Worm (Caenorhabditis elegans): Measurements from ENCODE around the gene pax-1.

pax-1 gene

ce11 chrV:8185737-8186136 is 39.0 kb upstream of the pax-1 start, which contains the start of gene F20D6.2:
F20D6.2 (plus strand) TSS chrV:8186037.
- no peak for TF ChIP-seq unc-39 (tag; optimal IDR thresholded peaks at IDR 0.05)
- TF ChIP-seq mml-1 (tag; optimal IDR thresholded peaks at IDR 0.05) = no peak

- no peak for TF ChIP-seq nfya-1 (tag; optimal IDR thresholded peaks at IDR 0.05; ENCODE audit: insufficient read depth)
- TF ChIP-seq pqm-1 (tag; optimal IDR thresholded peaks at IDR 0.05) = no peak
- TF ChIP-seq eor-1 (tag; optimal IDR thresholded peaks at IDR 0.05) = no peak
- no peak for TF ChIP-seq ceh-9 (tag; optimal IDR thresholded peaks at IDR 0.05)
- TF ChIP-seq lsy-12 (tag; optimal IDR thresholded peaks at IDR 0.05) = no peak
Measured at ce11 chrV:8188421-8188820, 36.3 kb upstream of the pax-1 start, which contains the start of gene F20D6.15. F20D6.15 (minus strand) TSS chrV:8188467.

- TF ChIP-seq unc-39 (tag; optimal IDR thresholded peaks at IDR 0.05) = no peak
- TF ChIP-seq elt-3 (tag; optimal IDR thresholded peaks at IDR 0.05) = no peak
- TF ChIP-seq lin-39 (tag; optimal IDR thresholded peaks at IDR 0.05) = no peak
- no peak for TF ChIP-seq fos-1 (tag; optimal IDR thresholded peaks at IDR 0.05)
- TF ChIP-seq ama-1 (optimal IDR thresholded peaks at IDR 0.05) = no peak
- TF ChIP-seq daf-12 (tag; optimal IDR thresholded peaks at IDR 0.05) = no peak
- no peak for TF ChIP-seq ztf-4 (tag; optimal IDR thresholded peaks at IDR 0.05)
Measured at ce11 chrV:8190016-8190415, 34.7 kb upstream of the pax-1 start, which contains the start of gene F20D6.12. F20D6.12 (minus strand) TSS chrV:8190116.

ce11 chrV:8190430-8190829 is 34.3 kb upstream of the pax-1 start, which contains the start of gene F20D6.1:
F20D6.1 (plus strand) TSS chrV:8190730.
- no peak for TF ChIP-seq nhr-77 (tag; optimal IDR thresholded peaks at IDR 0.05)
- no peak for TF ChIP-seq mdl-1 (tag; optimal IDR thresholded peaks at IDR 0.05)
- TF ChIP-seq pqm-1 (tag; optimal IDR thresholded peaks at IDR 0.05) = no peak
- TF ChIP-seq nhr-25 (tag; optimal IDR thresholded peaks at IDR 0.05) = no peak
- TF ChIP-seq aly-2 (tag; optimal IDR thresholded peaks at IDR 0.05) = no peak
- TF ChIP-seq lsy-12 (tag; optimal IDR thresholded peaks at IDR 0.05) = no peak

ce11 chrV:8195889-8196418 is 28.8 kb upstream of the pax-1 start, which contains the start of gene F20D6.10:
F20D6.10 (minus strand) TSS chrV:8195939.
- no peak for TF ChIP-seq ceh-9 (tag; optimal IDR thresholded peaks at IDR 0.05)
- no peak for TF ChIP-seq nhr-77 (tag; optimal IDR thresholded peaks at IDR 0.05)
- no peak for TF ChIP-seq nhr-25 (tag; optimal IDR thresholded peaks at IDR 0.05)
- TF ChIP-seq R02D3.7 (tag; optimal IDR thresholded peaks at IDR 0.05) = no peak
- TF ChIP-seq zag-1 (tag; optimal IDR thresholded peaks at IDR 0.05) = no peak
- no peak for TF ChIP-seq mml-1 (tag; optimal IDR thresholded peaks at IDR 0.05)
- TF ChIP-seq snpc-4 (tag; optimal IDR thresholded peaks at IDR 0.05) = no peak
- no peak for TF ChIP-seq fkh-2 (tag; optimal IDR thresholded peaks at IDR 0.05)
- no peak for TF ChIP-seq ztf-11 (tag; optimal IDR thresholded peaks at IDR 0.05)
- TF ChIP-seq lin-39 (tag; optimal IDR thresholded peaks at IDR 0.05) = no peak
- TF ChIP-seq fos-1 (tag; optimal IDR thresholded peaks at IDR 0.05) = no peak
- no peak for TF ChIP-seq ceh-16 (tag; optimal IDR thresholded peaks at IDR 0.05)
- no peak for TF ChIP-seq tbx-2 (tag; optimal IDR thresholded peaks at IDR 0.05)
- TF ChIP-seq nhr-28 (tag; optimal IDR thresholded peaks at IDR 0.05) = no peak
- no peak for TF ChIP-seq unc-62 (GFP tag; optimal IDR thresholded peaks at IDR 0.05)

- no peak for TF ChIP-seq ceh-9 (tag; optimal IDR thresholded peaks at IDR 0.05)
- no peak for TF ChIP-seq fkh-10 (GFP tag; optimal IDR thresholded peaks at IDR 0.05)
- TF ChIP-seq nhr-28 (tag; optimal IDR thresholded peaks at IDR 0.05) = no peak
- no peak for TF ChIP-seq nhr-25 (tag; optimal IDR thresholded peaks at IDR 0.05)
- TF ChIP-seq lin-15B (tag; optimal IDR thresholded peaks at IDR 0.05) = no peak
- TF ChIP-seq ceh-82 (tag; optimal IDR thresholded peaks at IDR 0.05) = no peak
- no peak for TF ChIP-seq nhr-76 (tag; optimal IDR thresholded peaks at IDR 0.05)
- TF ChIP-seq aly-2 (tag; optimal IDR thresholded peaks at IDR 0.05) = no peak
- no peak for TF ChIP-seq ZK546.5 (tag; optimal IDR thresholded peaks at IDR 0.05)
- no peak for TF ChIP-seq zag-1 (tag; optimal IDR thresholded peaks at IDR 0.05)
- no peak for TF ChIP-seq R02D3.7 (tag; optimal IDR thresholded peaks at IDR 0.05)
- TF ChIP-seq elt-1 (tag; optimal IDR thresholded peaks at IDR 0.05) = no peak
- TF ChIP-seq nhr-12 (tag; optimal IDR thresholded peaks at IDR 0.05) = no peak
- no peak for TF ChIP-seq nhr-77 (tag; optimal IDR thresholded peaks at IDR 0.05)
- no peak for TF ChIP-seq lin-39 (tag; optimal IDR thresholded peaks at IDR 0.05)
Measured at ce11 chrV:8196993-8197392, 27.7 kb upstream of the pax-1 start.
